Worm (Caenorhabditis elegans): ENCODE measurements around the gene Y64G10A.7.

Y64G10A.7 gene

DNA sequence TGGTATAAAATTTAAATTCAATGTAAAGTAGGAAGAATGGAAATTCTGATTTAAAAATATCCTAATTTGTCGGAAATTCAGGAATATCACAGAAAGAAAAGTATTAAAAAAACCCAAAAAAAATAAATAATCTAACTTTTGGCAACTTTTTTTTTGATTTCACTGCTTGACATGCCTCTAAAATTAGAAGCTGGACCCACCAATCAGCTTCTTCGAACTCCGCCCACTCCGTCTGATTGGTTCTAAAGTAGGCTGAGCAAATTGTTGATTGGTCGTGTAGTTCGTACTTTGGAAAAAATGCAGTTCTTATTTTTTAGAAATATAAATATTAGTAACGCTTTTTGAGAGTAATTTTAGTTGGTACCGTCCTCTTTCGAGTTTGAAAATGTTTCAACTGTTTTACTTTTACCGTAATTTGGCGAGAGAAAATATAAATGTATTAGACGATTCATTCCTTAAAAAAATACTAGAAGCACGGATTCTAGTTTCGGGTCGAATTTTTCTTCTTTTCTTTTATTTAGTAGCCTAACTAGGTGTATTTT, 74.2 kb downstream of the Y64G10A.7 start:
- no peak for TF ChIP-seq tbx-11 (GFP tag; IDR thresholded peaks at IDR 0.05)
- no peak for TF ChIP-seq tra-4 (tag; optimal IDR thresholded peaks at IDR 0.05)
- TF ChIP-seq B0310.2 (tag; optimal IDR thresholded peaks at IDR 0.05), result no peak
- TF ChIP-seq pes-1 (GFP tag; IDR thresholded peaks at IDR 0.05), result no peak
- TF ChIP-seq ets-7 (tag; optimal IDR thresholded peaks at IDR 0.05), result no peak

Measured in whole organism, early embryonic.